Fruit fly (Drosophila melanogaster) whole organism, embryonic: ENCODE data around the gene Rdl.

ENCODE experiments used
- Adf1 ChIP-seq: fragments of 200-800 bp; sonication (Bioruptor generic); IDR thresholded peaks from 2 replicates; pipeline ENCODE4 v1.3.6; 2022; ENCODE audit warnings: missing biosample characterization, missing genetic modification characterization
- B-H2 ChIP-seq: fragments of 200-800 bp; sonication (Bioruptor generic); optimal IDR thresholded peaks from 2 replicates; lab custom pipeline; 2018; ENCODE audit warnings: missing biosample characterization, mild to moderate bottlenecking, missing genetic modification characterization
- CG10543 ChIP-seq: fragments of 200-800 bp; sonication (Bioruptor generic); optimal IDR thresholded peaks from 3 replicates; lab custom pipeline; 2017; ENCODE audit warnings: missing biosample characterization, mild to moderate bottlenecking, missing genetic modification characterization, moderate library complexity
- CG11504 ChIP-seq: fragments of 200-800 bp; sonication (Bioruptor generic); optimal IDR thresholded peaks from 3 replicates; lab custom pipeline; 2019; ENCODE audit warnings: missing biosample characterization, mild to moderate bottlenecking, missing genetic modification characterization, moderate library complexity
- CG12769 ChIP-seq: fragments of 200-800 bp; sonication (Bioruptor generic); optimal IDR thresholded peaks from 2 replicates; lab custom pipeline; 2019; ENCODE audit warnings: missing biosample characterization, mild to moderate bottlenecking, missing genetic modification characterization, moderate library complexity
- CG14860 ChIP-seq: fragments of 200-800 bp; sonication (Bioruptor generic); IDR thresholded peaks from 3 replicates; pipeline ENCODE4 v1.3.6; 2022; ENCODE audit warnings: missing biosample characterization, missing genetic modification characterization; ENCODE audit not compliant: partially characterized antibody
- CG15514 ChIP-seq: fragments of 200-800 bp; sonication (Bioruptor generic); optimal IDR thresholded peaks from 3 replicates; lab custom pipeline; 2017; ENCODE audit warnings: missing biosample characterization, missing genetic modification characterization, mild to moderate bottlenecking, moderate library complexity, missing genetic modification reagents
- CG34376 ChIP-seq: fragments of 200-800 bp; sonication (Bioruptor generic); optimal IDR thresholded peaks from 2 replicates; lab custom pipeline; 2018; ENCODE audit warnings: missing biosample characterization, mild to moderate bottlenecking, missing genetic modification characterization
- CG5245 ChIP-seq: fragments of 200-800 bp; sonication (Bioruptor generic); optimal IDR thresholded peaks from 3 replicates; lab custom pipeline; 2016; ENCODE audit warnings: missing biosample characterization, missing genetic modification characterization
- CG5953 ChIP-seq: fragments of 200-800 bp; sonication (Bioruptor generic); IDR thresholded peaks from 2 replicates; pipeline ENCODE4 v1.3.6; 2022; ENCODE audit warnings: missing biosample characterization, missing genetic modification characterization
- CG9932 ChIP-seq: fragments of 200-800 bp; sonication (Bioruptor generic); IDR thresholded peaks from 2 replicates; pipeline ENCODE4 v1.3.6; 2022; ENCODE audit warnings: missing biosample characterization, missing genetic modification characterization
- CrebB ChIP-seq: fragments of 200-800 bp; sonication (Bioruptor generic); optimal IDR thresholded peaks from 3 replicates; lab custom pipeline; 2018; ENCODE audit warnings: missing biosample characterization, mild to moderate bottlenecking, missing genetic modification characterization
- Deaf1 ChIP-seq: fragments of 200-800 bp; optimal IDR thresholded peaks from 3 replicates; lab custom pipeline; 2019; ENCODE audit warnings: missing biosample characterization, mild to moderate bottlenecking, missing genetic modification characterization, moderate library complexity
- GATAe ChIP-seq: fragments of 200-800 bp; sonication (Bioruptor generic); conservative IDR thresholded peaks from 2 replicates; pipeline ENCODE4 v1.3.6; 2022; ENCODE audit warnings: missing biosample characterization, missing genetic modification characterization
- Hey ChIP-seq: fragments of 200-800 bp; sonication (Bioruptor generic); optimal IDR thresholded peaks from 3 replicates; lab custom pipeline; 2018; ENCODE audit warnings: missing biosample characterization, mild to moderate bottlenecking, missing genetic modification characterization
- HmgZ ChIP-seq: fragments of 200-800 bp; sonication (Bioruptor generic); optimal IDR thresholded peaks from 2 replicates; lab custom pipeline; 2018; ENCODE audit warnings: missing biosample characterization, mild to moderate bottlenecking, missing genetic modification characterization
- Hmr ChIP-seq: fragments of 200-800 bp; sonication (Bioruptor generic); optimal IDR thresholded peaks from 3 replicates; lab custom pipeline; 2017; ENCODE audit warnings: mild to moderate bottlenecking, missing biosample characterization, missing genetic modification reagents, missing genetic modification characterization
- Jarid2 ChIP-seq: fragments of 200-800 bp; sonication (Bioruptor generic); optimal IDR thresholded peaks from 3 replicates; lab custom pipeline; 2017; ENCODE audit warnings: mild to moderate bottlenecking, missing biosample characterization, missing genetic modification reagents, missing genetic modification characterization
- Kr ChIP-seq: fragments of 200-800 bp; sonication (Bioruptor generic); optimal IDR thresholded peaks from 2 replicates; lab custom pipeline; 2017; ENCODE audit warnings: missing biosample characterization, mild to moderate bottlenecking, missing genetic modification characterization
- Med ChIP-seq: fragments of 200-800 bp; sonication (Bioruptor generic); peaks from one replicate; lab custom pipeline; 2016; ENCODE audit warnings: missing biosample characterization, missing genetic modification characterization, mild to moderate bottlenecking, inconsistent platforms, moderate library complexity
- Pdp1 ChIP-seq, 2 experiments: fragments of 200-800 bp; sonication (Bioruptor generic); optimal IDR thresholded peaks; 3 replicates each; lab custom pipeline; 2016; ENCODE audit warnings: missing biosample characterization in 2 of 2, missing genetic modification characterization in 2 of 2, mild to moderate bottlenecking in 1 of 2, moderate library complexity in 1 of 2
- Usf ChIP-seq: fragments of 200-800 bp; sonication (Bioruptor generic); optimal IDR thresholded peaks from 2 replicates; lab custom pipeline; 2017; ENCODE audit warnings: missing genotype, missing biosample characterization, missing genetic modification characterization
- al ChIP-seq: fragments of 200-800 bp; sonication (Bioruptor generic); IDR thresholded peaks from 2 replicates; pipeline ENCODE4 v1.3.6; 2022; ENCODE audit warnings: missing biosample characterization, missing genetic modification characterization
- bigmax ChIP-seq: fragments of 200-800 bp; sonication (Bioruptor generic); optimal IDR thresholded peaks from 2 replicates; lab custom pipeline; 2018; ENCODE audit warnings: missing biosample characterization, mild to moderate bottlenecking, missing genetic modification characterization
- chinmo ChIP-seq: fragments of 200-800 bp; sonication (Bioruptor generic); IDR thresholded peaks from 4 replicates; pipeline ENCODE4 v1.3.6; 2022; ENCODE audit warnings: missing biosample characterization, missing genetic modification characterization; ENCODE audit not compliant: partially characterized antibody
- eve ChIP-seq, 2 experiments: fragments of >200 bp; optimal IDR thresholded peaks; 2 replicates each; lab custom pipeline; 2017; ENCODE audit warnings: missing biosample characterization in 2 of 2, missing genetic modification characterization in 2 of 2
- exex ChIP-seq: fragments of 200-800 bp; sonication (Bioruptor generic); optimal IDR thresholded peaks from 4 replicates; lab custom pipeline; 2018; ENCODE audit warnings: missing biosample characterization, mild to moderate bottlenecking, missing genetic modification characterization, moderate library complexity
- grau ChIP-seq: fragments of 200-800 bp; optimal IDR thresholded peaks from 3 replicates; lab custom pipeline; 2019; ENCODE audit warnings: missing biosample characterization, mild to moderate bottlenecking, missing genetic modification characterization, moderate library complexity
- grn ChIP-seq: fragments of 200-800 bp; sonication (Bioruptor generic); optimal IDR thresholded peaks from 3 replicates; lab custom pipeline; 2017; ENCODE audit warnings: missing biosample characterization, missing genetic modification characterization
- kay ChIP-seq: fragments of 200-800 bp; sonication (Bioruptor generic); optimal IDR thresholded peaks from 2 replicates; lab custom pipeline; 2016; ENCODE audit warnings: missing biosample characterization, missing genetic modification characterization
- lab ChIP-seq: fragments of 200-800 bp; sonication (Bioruptor generic); optimal IDR thresholded peaks from 3 replicates; lab custom pipeline; 2017; ENCODE audit warnings: missing biosample characterization, missing genetic modification characterization, mild to moderate bottlenecking, moderate library complexity, missing genetic modification reagents
- lilli ChIP-seq: fragments of 200-800 bp; sonication (Bioruptor generic); optimal IDR thresholded peaks from 3 replicates; lab custom pipeline; 2016; ENCODE audit warnings: missing biosample characterization, missing genetic modification characterization
- prd ChIP-seq, 3 experiments: fragments of >200 bp in 2 of 3; fragments of 200-800 bp in 1 of 3; sonication (Bioruptor generic) in 1 of 3; optimal IDR thresholded peaks in 2 of 3; IDR thresholded peaks in 1 of 3; 2 replicates in 2 of 3; 3 replicates in 1 of 3; pipeline versions ENCODE4 v1.3.6 to Lab custom; 2017 to 2022; ENCODE audit warnings: missing biosample characterization in 1 of 3, missing genetic modification characterization in 1 of 3
- schlank ChIP-seq: fragments of 200-800 bp; sonication (Bioruptor generic); optimal IDR thresholded peaks from 2 replicates; lab custom pipeline; 2018; ENCODE audit warnings: missing biosample characterization, mild to moderate bottlenecking, missing genetic modification characterization
- sqz ChIP-seq: fragments of 200-800 bp; sonication (Bioruptor generic); optimal IDR thresholded peaks from 3 replicates; lab custom pipeline; 2018; ENCODE audit warnings: missing biosample characterization, mild to moderate bottlenecking, missing genetic modification characterization
- sug ChIP-seq: fragments of 200-800 bp; optimal IDR thresholded peaks from 2 replicates; lab custom pipeline; 2019; ENCODE audit warnings: missing biosample characterization, mild to moderate bottlenecking, missing genetic modification characterization, moderate library complexity

The Rdl gene

dm6 chr3L:9113582-9114282 lies 68.2 kb downstream of the Rdl start (continued):
- TF ChIP-seq CG5953 (no peak), prd (optimal IDR thresholded peaks at IDR 0.05; lab: Kevin White, UChicago) (no peak), prd (GFP tag; IDR thresholded peaks at IDR 0.05; lab: Robert Waterston, UW) (no peak), sqz (GFP tag; lab: Kevin White, UChicago) (peak; percentile 6), Adf1 (GFP tag; lab: Robert Waterston, UW) (no peak), schlank (tag; lab: Kevin White, UChicago) (no peak), grau (tag; lab: Kevin White, UChicago) (no peak)

- TF ChIP-seq Deaf1 (tag; lab: Kevin White, UChicago) (peak; percentile 35), al (GFP tag; lab: Robert Waterston, UW) (0 out of 2 replicates have a peak, but pooled peaks have one; percentile 21), CG10543 (GFP tag; lab: Kevin White, UChicago) (peak; percentile 69), lilli (peak; percentile 27), Usf (no peak), CG11504 (no peak), lab (GFP tag; lab: Kevin White, UChicago) (peak; percentile 37), exex (tag; lab: Kevin White, UChicago) (peak; percentile 54), GATAe (GFP tag; lab: Robert Waterston, UW) (peak; percentile 66), chinmo (0 out of 4 replicates have a peak, but pooled peaks have one; percentile 44), eve (GFP tag; optimal IDR thresholded peaks at IDR 0.05; lab: Kevin White, UChicago) (no peak), CG34376 (GFP tag; lab: Kevin White, UChicago) (peak; percentile 77), sug (peak; percentile 70), CG5245 (no peak), kay (GFP tag; lab: Kevin White, UChicago) (no peak), bigmax (GFP tag; lab: Kevin White, UChicago) (no peak), HmgZ (tag; lab: Kevin White, UChicago) (peak; percentile 57), Hey (tag; lab: Kevin White, UChicago) (peak; percentile 16), Med (GFP tag; lab: Kevin White, UChicago) (peak; percentile 73), Pdp1 (GFP tag; optimal IDR thresholded peaks at IDR 0.05; lab: Kevin White, UChicago) (peak in 1 of 2 experiments; percentile 1), CG14860 (no peak), Kr (GFP tag; lab: Kevin White, UChicago) (no peak), CG12769 (tag; lab: Kevin White, UChicago) (no peak), CrebB (peak; percentile 9), CG9932 (GFP tag; lab: Robert Waterston, UW) (0 out of 2 replicates have a peak, but pooled peaks have one; percentile 22), grn (GFP tag; lab: Kevin White, UChicago) (peak; percentile 43), B-H2 (GFP tag; lab: Kevin White, UChicago) (peak; percentile 22), Jarid2 (GFP tag; lab: Kevin White, UChicago) (peak; percentile 35), Hmr (peak; percentile 13), CG15514 (GFP tag; lab: Kevin White, UChicago) (peak; percentile 0)
- TF ChIP-seq, all 482 proteins: peak for 21
Observed at dm6 chr3L:9096648-9097047, 85.3 kb downstream of the Rdl start, which contains the start of gene CG13315. CG13315 (plus strand) TSS chr3L:9096877.
